Worm (Caenorhabditis elegans): ENCODE results near the gene skpo-2.

- TF ChIP-seq ceh-13 (GFP tag; optimal IDR thresholded peaks at IDR 0.05) = no peak
- no peak for TF ChIP-seq ets-7 (tag; optimal IDR thresholded peaks at IDR 0.05)
- TF ChIP-seq ama-1 (optimal IDR thresholded peaks at IDR 0.05) = no peak
- TF ChIP-seq hmbx-1 (tag; optimal IDR thresholded peaks at IDR 0.05) = no peak
- TF ChIP-seq B0310.2 (tag; optimal IDR thresholded peaks at IDR 0.05) = no peak
- no peak for TF ChIP-seq aly-1 (tag; optimal IDR thresholded peaks at IDR 0.05)
- no peak for TF ChIP-seq sea-1 (GFP tag; conservative IDR thresholded peaks at IDR 0.05)
- TF ChIP-seq tbx-37 (GFP tag; conservative IDR thresholded peaks at IDR 0.05) = no peak
- no peak for TF ChIP-seq pes-1 (GFP tag; IDR thresholded peaks at IDR 0.05)
- no peak for TF ChIP-seq flt-1 (GFP tag; IDR thresholded peaks at IDR 0.05)
- no peak for TF ChIP-seq tbx-11 (GFP tag; IDR thresholded peaks at IDR 0.05)
- TF ChIP-seq hmg-4 (GFP tag; optimal IDR thresholded peaks at IDR 0.05) = no peak
Measured at ce11 chrII:3446647-3447046, 10.3 kb upstream of the skpo-2 start, which contains the start of the genes C16C8.20 and gldi-6.
